Fruit fly (Drosophila melanogaster) whole organism, prepupa: Measurements from ENCODE around the gene Zmynd8.
A peak's percentile ranks its signal among the peaks of the same experiment; 100 is the strongest.

ENCODE experiments used
- Blimp-1 ChIP-seq: fragments of 200-800 bp; sonication (Bioruptor generic); optimal IDR thresholded peaks from 3 replicates; lab custom pipeline; 2017; ENCODE audit warnings: missing biosample characterization, missing genetic modification characterization, mild to moderate bottlenecking, moderate library complexity, missing genetic modification reagents
- CG10631 ChIP-seq: fragments of 200-800 bp; sonication (Bioruptor generic); optimal IDR thresholded peaks from 2 replicates; lab custom pipeline; 2016; ENCODE audit warnings: missing biosample characterization, missing genetic modification characterization
- CG11294 ChIP-seq: fragments of 200-800 bp; sonication (Bioruptor generic); IDR thresholded peaks from 2 replicates; pipeline ENCODE4 v1.3.6; 2022; ENCODE audit warnings: missing biosample characterization, missing genetic modification characterization
- CG11762 ChIP-seq: fragments of 200-800 bp; sonication (Bioruptor generic); optimal IDR thresholded peaks from 3 replicates; lab custom pipeline; 2016; ENCODE audit warnings: missing biosample characterization, missing genetic modification characterization; ENCODE audit not compliant: insufficient read depth
- CG11902 ChIP-seq: fragments of 200-800 bp; sonication (Bioruptor generic); optimal IDR thresholded peaks from 3 replicates; lab custom pipeline; 2016; ENCODE audit warnings: missing biosample characterization, missing genetic modification characterization
- CG15336 ChIP-seq: fragments of 200-800 bp; sonication (Bioruptor generic); IDR thresholded peaks from 2 replicates; pipeline ENCODE4 v1.3.6; 2022; ENCODE audit warnings: missing biosample characterization, missing genetic modification characterization
- CG1621 ChIP-seq: fragments of 200-800 bp; sonication (Bioruptor generic); optimal IDR thresholded peaks from 3 replicates; lab custom pipeline; 2018; ENCODE audit warnings: missing biosample characterization, mild to moderate bottlenecking, missing genetic modification characterization
- CG16779 ChIP-seq: fragments of 200-800 bp; sonication (Bioruptor generic); optimal IDR thresholded peaks from 3 replicates; lab custom pipeline; 2017; ENCODE audit warnings: missing biosample characterization, mild to moderate bottlenecking, missing genetic modification characterization
- CG3032 ChIP-seq: fragments of 200-800 bp; optimal IDR thresholded peaks from 2 replicates; lab custom pipeline; 2019; ENCODE audit warnings: missing biosample characterization, mild to moderate bottlenecking, missing genetic modification characterization, moderate library complexity
- CG31627 ChIP-seq: fragments of 200-800 bp; sonication (Bioruptor generic); optimal IDR thresholded peaks from 3 replicates; lab custom pipeline; 2016; ENCODE audit warnings: missing biosample characterization, missing genetic modification characterization
- CG32006 ChIP-seq: fragments of 200-800 bp; sonication (Bioruptor generic); optimal IDR thresholded peaks from 3 replicates; lab custom pipeline; 2017; ENCODE audit warnings: missing biosample characterization, mild to moderate bottlenecking, missing genetic modification characterization
- CG34406 ChIP-seq: fragments of 200-800 bp; sonication (Bioruptor generic); optimal IDR thresholded peaks from 3 replicates; lab custom pipeline; 2016; ENCODE audit warnings: missing biosample characterization, missing genetic modification characterization
- CG3919 ChIP-seq: fragments of 200-800 bp; sonication (Bioruptor generic); optimal IDR thresholded peaks from 3 replicates; lab custom pipeline; 2016; ENCODE audit warnings: missing biosample characterization, missing genetic modification characterization
- CG4318 ChIP-seq: fragments of 200-800 bp; sonication (Bioruptor generic); optimal IDR thresholded peaks from 3 replicates; lab custom pipeline; 2017; ENCODE audit warnings: missing biosample characterization, mild to moderate bottlenecking, missing genetic modification characterization
- CG6163 ChIP-seq: fragments of 200-800 bp; sonication (Bioruptor generic); IDR thresholded peaks from 3 replicates; pipeline ENCODE4 v1.3.6; 2022; ENCODE audit warnings: missing biosample characterization, missing genetic modification characterization
- CG6276 ChIP-seq: fragments of 200-800 bp; sonication (Bioruptor generic); optimal IDR thresholded peaks from 2 replicates; lab custom pipeline; 2017; ENCODE audit warnings: missing biosample characterization, mild to moderate bottlenecking, missing genetic modification characterization
- CG6792 ChIP-seq: fragments of 200-800 bp; sonication (Bioruptor generic); optimal IDR thresholded peaks from 3 replicates; lab custom pipeline; 2016; ENCODE audit warnings: missing biosample characterization, missing genetic modification characterization
- CG6808 ChIP-seq: fragments of 200-800 bp; sonication (Bioruptor generic); optimal IDR thresholded peaks from 3 replicates; lab custom pipeline; 2017; ENCODE audit warnings: missing biosample characterization, missing genetic modification characterization, mild to moderate bottlenecking, moderate library complexity, missing genetic modification reagents
- CG6854 ChIP-seq: fragments of 200-800 bp; sonication (Bioruptor generic); optimal IDR thresholded peaks from 2 replicates; lab custom pipeline; 2017; ENCODE audit warnings: missing biosample characterization, mild to moderate bottlenecking, missing genetic modification characterization
- CG8119 ChIP-seq: fragments of 200-800 bp; sonication (Bioruptor generic); IDR thresholded peaks from 3 replicates; pipeline ENCODE4 v1.3.6; 2022; ENCODE audit warnings: missing biosample characterization, missing genetic modification characterization
- CG8319 ChIP-seq: fragments of 200-800 bp; sonication (Bioruptor generic); optimal IDR thresholded peaks from 3 replicates; lab custom pipeline; 2016; ENCODE audit warnings: missing biosample characterization, missing genetic modification characterization
- CG8632 ChIP-seq: fragments of 200-800 bp; sonication (Bioruptor generic); optimal IDR thresholded peaks from 3 replicates; lab custom pipeline; 2016; ENCODE audit warnings: missing biosample characterization, missing genetic modification characterization
- CG9139 ChIP-seq: fragments of 200-800 bp; sonication (Bioruptor generic); optimal IDR thresholded peaks from 3 replicates; lab custom pipeline; 2017; ENCODE audit warnings: missing biosample characterization, mild to moderate bottlenecking, missing genetic modification characterization
- Eip75B ChIP-seq: fragments of 200-800 bp; sonication (Bioruptor generic); optimal IDR thresholded peaks from 3 replicates; lab custom pipeline; 2016; ENCODE audit warnings: missing biosample characterization, missing genetic modification characterization
- Eip78C ChIP-seq: fragments of 200-800 bp; sonication (Bioruptor generic); peaks from one replicate; lab custom pipeline; 2016; ENCODE audit warnings: missing biosample characterization, missing genetic modification characterization
- Eip93F ChIP-seq: fragments of 200-800 bp; sonication (Bioruptor generic); optimal IDR thresholded peaks from 2 replicates; lab custom pipeline; 2016; ENCODE audit warnings: missing biosample characterization, mild to moderate bottlenecking, missing genetic modification characterization
- Ets96B ChIP-seq: fragments of 200-800 bp; optimal IDR thresholded peaks from 2 replicates; lab custom pipeline; 2019; ENCODE audit warnings: missing biosample characterization, mild to moderate bottlenecking, missing genetic modification characterization, moderate library complexity
- Gug ChIP-seq: fragments of 200-800 bp; sonication (Bioruptor generic); IDR thresholded peaks from 2 replicates; pipeline ENCODE4 v1.3.6; 2022; ENCODE audit warnings: missing biosample characterization, missing genetic modification characterization
- Hr39 ChIP-seq: fragments of 200-800 bp; sonication (Bioruptor generic); optimal IDR thresholded peaks from 2 replicates; lab custom pipeline; 2016; ENCODE audit warnings: missing biosample characterization, missing genetic modification characterization
- Hr4 ChIP-seq: fragments of 200-800 bp; sonication (Bioruptor generic); optimal IDR thresholded peaks from 3 replicates; lab custom pipeline; 2016; ENCODE audit warnings: missing biosample characterization, missing genetic modification characterization
- Lpt ChIP-seq: fragments of 200-800 bp; sonication (Bioruptor generic); optimal IDR thresholded peaks from 3 replicates; lab custom pipeline; 2016; ENCODE audit warnings: missing biosample characterization, missing genetic modification characterization
- Met ChIP-seq: fragments of 200-800 bp; sonication (Bioruptor generic); optimal IDR thresholded peaks from 3 replicates; lab custom pipeline; 2016; ENCODE audit warnings: missing biosample characterization, missing genetic modification characterization
- OdsH ChIP-seq: fragments of 200-800 bp; sonication (Bioruptor generic); optimal IDR thresholded peaks from 3 replicates; lab custom pipeline; 2016; ENCODE audit warnings: missing biosample characterization, missing genetic modification characterization
- Sox102F ChIP-seq: fragments of 200-800 bp; sonication (Bioruptor generic); optimal IDR thresholded peaks from 2 replicates; lab custom pipeline; 2016; ENCODE audit warnings: missing biosample characterization, mild to moderate bottlenecking, missing genetic modification characterization
- Sox15 ChIP-seq: fragments of 200-800 bp; sonication (Bioruptor generic); optimal IDR thresholded peaks from 3 replicates; lab custom pipeline; 2016; ENCODE audit warnings: missing biosample characterization, missing genetic modification characterization
- achi ChIP-seq: fragments of 200-800 bp; sonication (Bioruptor generic); optimal IDR thresholded peaks from 3 replicates; lab custom pipeline; 2016; ENCODE audit warnings: missing biosample characterization, missing genetic modification characterization
- acj6 ChIP-seq: fragments of 200-800 bp; sonication (Bioruptor generic); optimal IDR thresholded peaks from 3 replicates; lab custom pipeline; 2016; ENCODE audit warnings: missing biosample characterization, missing genetic modification characterization
- dac ChIP-seq: fragments of 200-800 bp; sonication (Bioruptor generic); optimal IDR thresholded peaks from 2 replicates; lab custom pipeline; 2017; ENCODE audit warnings: missing biosample characterization, mild to moderate bottlenecking, missing genetic modification characterization
- eg ChIP-seq: fragments of 200-800 bp; sonication (Bioruptor generic); IDR thresholded peaks from 3 replicates; pipeline ENCODE4 v1.3.6; 2022; ENCODE audit warnings: missing biosample characterization, missing genetic modification characterization
- fd59A ChIP-seq: fragments of 200-800 bp; sonication (Bioruptor generic); optimal IDR thresholded peaks from 2 replicates; lab custom pipeline; 2017; ENCODE audit warnings: missing biosample characterization, mild to moderate bottlenecking, missing genetic modification characterization, missing genetic modification reagents
- fd85E ChIP-seq: fragments of 200-800 bp; sonication (Bioruptor generic); optimal IDR thresholded peaks from 3 replicates; lab custom pipeline; 2016; ENCODE audit warnings: missing biosample characterization, missing genetic modification characterization
- fkh ChIP-seq: fragments of 200-800 bp; sonication (Bioruptor generic); optimal IDR thresholded peaks from 3 replicates; lab custom pipeline; 2017; ENCODE audit warnings: missing biosample characterization, mild to moderate bottlenecking, missing genetic modification characterization, moderate library complexity
- lz ChIP-seq: fragments of 200-800 bp; sonication (Bioruptor generic); optimal IDR thresholded peaks from 3 replicates; lab custom pipeline; 2016; ENCODE audit warnings: missing biosample characterization, missing genetic modification characterization
- net ChIP-seq: fragments of 200-800 bp; sonication (Bioruptor generic); optimal IDR thresholded peaks from 3 replicates; lab custom pipeline; 2016; ENCODE audit warnings: missing biosample characterization, missing genetic modification characterization
- pdm3 ChIP-seq: fragments of 200-800 bp; sonication (Bioruptor generic); optimal IDR thresholded peaks from 3 replicates; lab custom pipeline; 2016; ENCODE audit warnings: missing biosample characterization, missing genetic modification characterization
- svp ChIP-seq: fragments of 200-800 bp; sonication (Bioruptor generic); peaks from one replicate; lab custom pipeline; 2016; ENCODE audit warnings: missing biosample characterization, missing genetic modification characterization
- topi ChIP-seq: fragments of 200-800 bp; sonication (Bioruptor generic); optimal IDR thresholded peaks from 3 replicates; lab custom pipeline; 2016; ENCODE audit warnings: missing biosample characterization, missing genetic modification characterization
- vri ChIP-seq: fragments of 200-800 bp; sonication (Bioruptor generic); optimal IDR thresholded peaks from 3 replicates; lab custom pipeline; 2016; ENCODE audit warnings: missing biosample characterization, mild to moderate bottlenecking, missing genetic modification characterization

Gene Zmynd8

dm6 chr3R:31686692-31687351 lies 17.6 kb downstream of the Zmynd8 start (continued):
- peak; percentile 97 for TF ChIP-seq CG31627 (GFP tag; lab: Kevin White, UChicago)
- peak; percentile 93 for TF ChIP-seq CG10631 (GFP tag; lab: Kevin White, UChicago)
- TF ChIP-seq Gug (GFP tag; lab: Robert Waterston, UW), result peak; percentile 80
- peak; percentile 90 for TF ChIP-seq CG8632
- peak; percentile 98 for TF ChIP-seq Eip78C (GFP tag; lab: Kevin White, UChicago)
- peak; percentile 99 for TF ChIP-seq svp (GFP tag; lab: Kevin White, UChicago)
- TF ChIP-seq CG16779 (tag; lab: Kevin White, UChicago), result peak; percentile 77
- peak; percentile 87 for TF ChIP-seq CG11762 (GFP tag; lab: Kevin White, UChicago)
- TF ChIP-seq fd59A (GFP tag; lab: Kevin White, UChicago), result peak; percentile 86
- peak; percentile 92 for TF ChIP-seq achi (GFP tag; lab: Kevin White, UChicago)
- TF ChIP-seq eg (GFP tag; lab: Robert Waterston, UW), result peak; percentile 87
- TF ChIP-seq CG11294, result peak; percentile 62; the same call in 1 of the 2 replicates
- TF ChIP-seq CG8119 (GFP tag; lab: Robert Waterston, UW), result peak; percentile 89
- TF ChIP-seq CG6808, result peak; percentile 89
- TF ChIP-seq Blimp-1 (GFP tag; lab: Kevin White, UChicago), result peak; percentile 86
- TF ChIP-seq CG15336 (GFP tag; lab: Robert Waterston, UW), result peak; percentile 87
- peak; percentile 91 for TF ChIP-seq CG8319 (GFP tag; lab: Kevin White, UChicago)
- peak; percentile 3 for TF ChIP-seq fkh (GFP tag; lab: Kevin White, UChicago)
- TF ChIP-seq dac (GFP tag; lab: Kevin White, UChicago), result peak; percentile 77

- peak; percentile 76 for TF ChIP-seq CG32006 (GFP tag; lab: Kevin White, UChicago)
- TF ChIP-seq Met (GFP tag; lab: Kevin White, UChicago), result peak; percentile 79
- peak; percentile 61 for TF ChIP-seq Eip75B (GFP tag; lab: Kevin White, UChicago)
- TF ChIP-seq CG3919 (GFP tag; lab: Kevin White, UChicago), result peak; percentile 68
- peak; percentile 41 for TF ChIP-seq CG6792 (GFP tag; lab: Kevin White, UChicago)
- TF ChIP-seq CG8319 (GFP tag; lab: Kevin White, UChicago), result no peak
- peak; percentile 20 for TF ChIP-seq Lpt (GFP tag; lab: Kevin White, UChicago)
- peak; percentile 20 for TF ChIP-seq CG8632
- TF ChIP-seq CG31627 (GFP tag; lab: Kevin White, UChicago), result peak; percentile 77
- peak; percentile 70 for TF ChIP-seq pdm3
- no peak for TF ChIP-seq fd85E (GFP tag; lab: Kevin White, UChicago)
- peak; percentile 73 for TF ChIP-seq lz (GFP tag; lab: Kevin White, UChicago)
- TF ChIP-seq Sox102F (GFP tag; lab: Kevin White, UChicago), result peak; percentile 77
- TF ChIP-seq Hr39 (GFP tag; lab: Kevin White, UChicago), result peak; percentile 76
- TF ChIP-seq Eip93F (GFP tag; lab: Kevin White, UChicago), result no peak
- no peak for TF ChIP-seq vri
- no peak for TF ChIP-seq CG6854 (GFP tag; lab: Kevin White, UChicago)
- peak; percentile 79 for TF ChIP-seq OdsH (GFP tag; lab: Kevin White, UChicago)
- TF ChIP-seq CG4318 (GFP tag; lab: Kevin White, UChicago), result peak; percentile 64
- peak; percentile 53 for TF ChIP-seq CG34406 (GFP tag; lab: Kevin White, UChicago)
- peak; percentile 37 for TF ChIP-seq CG10631 (GFP tag; lab: Kevin White, UChicago)
- no peak for TF ChIP-seq CG11762 (GFP tag; lab: Kevin White, UChicago)
- TF ChIP-seq CG6276 (GFP tag; lab: Kevin White, UChicago), result peak; percentile 8
- TF ChIP-seq CG8119 (GFP tag; lab: Robert Waterston, UW), result peak; percentile 68
- TF ChIP-seq CG11902 (GFP tag; lab: Kevin White, UChicago), result peak; percentile 42
- peak; percentile 66 for TF ChIP-seq Hr4
- TF ChIP-seq CG16779 (tag; lab: Kevin White, UChicago), result no peak
- TF ChIP-seq Ets96B (tag; lab: Kevin White, UChicago), result peak; percentile 1
- TF ChIP-seq acj6 (GFP tag; lab: Kevin White, UChicago), result peak; percentile 73
- peak; percentile 20 for TF ChIP-seq Sox15
- TF ChIP-seq CG6163 (GFP tag; lab: Robert Waterston, UW), result peak; percentile 86
- TF ChIP-seq net (GFP tag; lab: Kevin White, UChicago), result peak; percentile 40
- no peak for TF ChIP-seq CG9139 (GFP tag; lab: Kevin White, UChicago)
- peak; percentile 79 for TF ChIP-seq CG15336 (GFP tag; lab: Robert Waterston, UW)
- peak; percentile 18; the same call in 1 of the 2 replicates for TF ChIP-seq CG11294
- no peak for TF ChIP-seq CG1621
- TF ChIP-seq topi, result peak; percentile 74
- TF ChIP-seq dac (GFP tag; lab: Kevin White, UChicago), result peak; percentile 45
- TF ChIP-seq CG3032 (tag; lab: Kevin White, UChicago), result no peak
- peak; percentile 48 for TF ChIP-seq achi (GFP tag; lab: Kevin White, UChicago)
Observed at dm6 chr3R:31687782-31688181, 18.5 kb downstream of the Zmynd8 start.
